Worm (Caenorhabditis elegans) whole organism, late embryonic: ENCODE results near the gene srh-222.

Source experiments
- ama-1 ChIP-seq: fragments of 150-350 bp; optimal IDR thresholded peaks from 2 replicates; lab custom pipeline; 2014
- ceh-14 ChIP-seq: sonication (generic microtip); optimal IDR thresholded peaks from 2 replicates; lab custom pipeline; 2016; ENCODE audit warnings: missing genotype, missing genetic modification characterization, missing compliant biosample characterization
- ceh-24 ChIP-seq: sonication (generic microtip); optimal IDR thresholded peaks from 2 replicates; lab custom pipeline; 2016; ENCODE audit warnings: mild to moderate bottlenecking, missing genetic modification characterization, missing compliant biosample characterization
- elt-2 ChIP-seq: sonication (generic microtip); optimal IDR thresholded peaks from 2 replicates; lab custom pipeline; 2016; ENCODE audit warnings: missing genetic modification reagents, missing genetic modification characterization, missing compliant biosample characterization
- fkh-10 ChIP-seq: fragments of 150-350 bp; optimal IDR thresholded peaks from 2 replicates; lab custom pipeline; 2014; ENCODE audit warnings: missing biosample characterization, missing genetic modification reagents, missing genetic modification characterization
- hlh-30 ChIP-seq: sonication (generic microtip); optimal IDR thresholded peaks from 2 replicates; lab custom pipeline; 2017; ENCODE audit warnings: antibody characterized with exemption, missing genetic modification characterization, missing compliant biosample characterization; ENCODE audit not compliant: insufficient read depth
- nhr-11 ChIP-seq: fragments of 150-350 bp; optimal IDR thresholded peaks from 2 replicates; lab custom pipeline; 2014; ENCODE audit warnings: missing biosample characterization, missing genetic modification characterization
- pha-2 ChIP-seq: sonication (generic microtip); optimal IDR thresholded peaks from 2 replicates; lab custom pipeline; 2017; ENCODE audit warnings: mild to moderate bottlenecking, missing genetic modification characterization, missing compliant biosample characterization
- pha-4 ChIP-seq: fragments of 150-350 bp; optimal IDR thresholded peaks from 2 replicates; lab custom pipeline; 2018; ENCODE audit warnings: missing biosample characterization, missing genetic modification reagents, missing genetic modification characterization
- pros-1 ChIP-seq: fragments of 150-350 bp; optimal IDR thresholded peaks from 2 replicates; lab custom pipeline; 2014; ENCODE audit warnings: missing biosample characterization, missing genetic modification reagents, missing genetic modification characterization
- sdc-2 ChIP-seq: sonication (generic microtip); optimal IDR thresholded peaks from 2 replicates; lab custom pipeline; 2016; ENCODE audit warnings: missing genotype, missing genetic modification characterization, missing compliant biosample characterization
- sox-2 ChIP-seq: fragments of 200-800 bp; sonication (Bioruptor generic); IDR thresholded peaks from 2 replicates; pipeline ENCODE4 v1.3.6; 2022; ENCODE audit warnings: missing genetic modification reagents, missing genetic modification characterization, missing compliant biosample characterization

DNA sequence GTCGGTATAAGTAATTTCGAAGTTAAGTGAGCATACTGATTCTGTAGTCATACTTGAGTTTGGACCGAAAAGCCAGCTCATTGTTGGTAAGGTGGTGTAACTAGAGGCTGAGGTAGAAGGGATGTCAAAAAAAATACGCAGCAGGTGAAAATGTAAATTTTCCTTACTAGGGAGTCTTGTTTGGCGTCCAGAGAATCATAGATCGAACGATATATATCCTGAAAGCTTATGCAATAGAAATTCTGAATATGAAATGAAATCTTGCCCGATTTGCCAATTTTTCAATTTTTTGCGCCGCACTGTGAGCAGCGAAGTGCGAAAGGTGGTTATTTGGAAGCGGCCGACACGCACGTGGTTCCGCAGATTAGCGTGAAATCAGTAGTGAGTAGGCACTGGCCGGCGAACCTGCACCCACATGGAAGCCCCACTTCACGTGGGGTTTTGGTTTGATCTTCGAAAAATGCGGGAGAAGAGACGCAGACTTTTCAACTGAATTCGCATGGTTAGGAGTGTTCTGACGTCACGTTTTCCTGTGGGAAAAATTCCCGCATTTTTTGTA, 1.6 kb upstream of the srh-222 start, which contains the start of gene srh-220:
- TF ChIP-seq sox-2 (GFP tag; lab: Robert Waterston, UW) = no peak
- TF ChIP-seq pha-4 (tag; lab: Kevin White, UChicago) = no peak
- no peak for TF ChIP-seq nhr-11 (tag; lab: Kevin White, UChicago)
- no peak for TF ChIP-seq elt-2 (tag; lab: Kevin White, UChicago)
- TF ChIP-seq pros-1 (tag; lab: Kevin White, UChicago) = no peak
- no peak for TF ChIP-seq sdc-2 (tag; lab: Kevin White, UChicago)
- TF ChIP-seq pha-2 (tag; lab: Kevin White, UChicago) = no peak
- TF ChIP-seq fkh-10 (GFP tag; lab: Kevin White, UChicago) = no peak
- TF ChIP-seq ama-1 (lab: Kevin White, UChicago) = no peak
- TF ChIP-seq ceh-24 = no peak
- TF ChIP-seq ceh-14 (tag; lab: Kevin White, UChicago) = no peak
- TF ChIP-seq hlh-30 (tag; lab: Kevin White, UChicago) = no peak
